Worm (Caenorhabditis elegans) whole organism, late embryonic: Measurements from ENCODE around the gene ari-2.

Source experiments
- K02D7.2 ChIP-seq: sonication (generic microtip); optimal IDR thresholded peaks from 2 replicates; lab custom pipeline; 2017; ENCODE audit warnings: mild to moderate bottlenecking, missing genetic modification characterization, missing compliant biosample characterization
- elt-2 ChIP-seq: sonication (generic microtip); optimal IDR thresholded peaks from 2 replicates; lab custom pipeline; 2016; ENCODE audit warnings: missing genetic modification reagents, missing genetic modification characterization, missing compliant biosample characterization
- pha-2 ChIP-seq: sonication (generic microtip); optimal IDR thresholded peaks from 2 replicates; lab custom pipeline; 2017; ENCODE audit warnings: mild to moderate bottlenecking, missing genetic modification characterization, missing compliant biosample characterization

- TF ChIP-seq elt-2 (tag; lab: Kevin White, UChicago) = no peak
- TF ChIP-seq pha-2 (tag; lab: Kevin White, UChicago) = no peak
- no peak for TF ChIP-seq K02D7.2 (tag; lab: Kevin White, UChicago)
Measured at ce11 chrIV:5584384-5584783, 33.5 kb downstream of the ari-2 start, which contains the start of gene fkh-7.
